Worm (Caenorhabditis elegans) whole organism, midembryonic: Measurements from ENCODE around the gene Y73C8C.3.

Experiments
- klf-2 ChIP-seq: fragments of 200-800 bp; sonication (Bioruptor generic); conservative IDR thresholded peaks from 2 replicates; pipeline ENCODE4 v1.3.6; 2022; ENCODE audit warnings: missing genetic modification reagents, missing genetic modification characterization, missing compliant biosample characterization
- med-1 ChIP-seq: sonication (generic microtip); optimal IDR thresholded peaks from 2 replicates; lab custom pipeline; 2017; ENCODE audit warnings: missing genetic modification characterization, mild to moderate bottlenecking, missing compliant biosample characterization, antibody characterized with exemption, missing genetic modification reagents; ENCODE audit not compliant: insufficient read depth
- ref-1 ChIP-seq: fragments of 200-800 bp; sonication (Bioruptor generic); conservative IDR thresholded peaks from 2 replicates; pipeline ENCODE4 v1.3.6; 2022; ENCODE audit warnings: missing genetic modification reagents, missing genetic modification characterization, missing compliant biosample characterization
- tab-1 ChIP-seq: fragments of 200-800 bp; sonication (Bioruptor generic); IDR thresholded peaks from 2 replicates; pipeline ENCODE4 v1.3.6; 2022; ENCODE audit warnings: missing genetic modification characterization, missing compliant biosample characterization
- ztf-23 ChIP-seq: fragments of 200-800 bp; sonication (Bioruptor generic); IDR thresholded peaks from 2 replicates; pipeline ENCODE4 v1.3.6; 2022; ENCODE audit warnings: missing genetic modification reagents, missing genetic modification characterization, missing compliant biosample characterization

ce11 chrV:3106785-3107184, 8.3 kb upstream of the Y73C8C.3 start:
- no peak for TF ChIP-seq klf-2 (GFP tag; lab: Robert Waterston, UW)
- no peak for TF ChIP-seq ref-1 (GFP tag; lab: Robert Waterston, UW)
- no peak for TF ChIP-seq med-1 (GFP tag; lab: Kevin White, UChicago)
- TF ChIP-seq ztf-23 (GFP tag; lab: Robert Waterston, UW): no peak
- TF ChIP-seq tab-1: no peak
